Worm (Caenorhabditis elegans): Measurements from ENCODE around the gene irld-64.

Gene irld-64

ce11 chrII:2948614-2949013 lies 18.2 kb upstream of the irld-64 start:
- TF ChIP-seq ceh-36 (tag; optimal IDR thresholded peaks at IDR 0.05) (no peak), flt-1 (GFP tag; IDR thresholded peaks at IDR 0.05) (no peak), scrt-1 (GFP tag; IDR thresholded peaks at IDR 0.05) (no peak), F13C5.2 (tag; optimal IDR thresholded peaks at IDR 0.05) (no peak), B0310.2 (tag; optimal IDR thresholded peaks at IDR 0.05) (no peak), ama-1 (optimal IDR thresholded peaks at IDR 0.05) (no peak), aly-1 (tag; optimal IDR thresholded peaks at IDR 0.05) (no peak), hmbx-1 (tag; optimal IDR thresholded peaks at IDR 0.05) (no peak), ceh-13 (GFP tag; optimal IDR thresholded peaks at IDR 0.05) (no peak)

DNA sequence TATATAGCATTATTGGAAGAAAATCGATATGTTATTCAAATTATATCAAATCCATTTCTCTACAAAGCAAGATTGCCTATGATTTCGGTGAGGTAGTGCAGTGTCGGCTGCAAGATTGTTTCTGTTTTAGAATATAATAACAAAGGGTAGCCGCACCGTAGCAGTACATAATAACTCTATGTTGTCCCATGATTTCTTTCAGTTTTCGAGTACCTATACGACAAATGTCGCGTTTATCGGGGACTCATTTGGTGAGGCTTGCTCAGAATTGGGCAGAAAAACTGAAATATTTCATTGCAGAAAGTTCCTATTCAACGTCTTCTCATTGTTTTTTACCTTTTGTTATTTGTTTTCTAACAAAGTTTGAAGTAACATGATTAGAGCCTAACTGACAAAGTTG lies 16.0 kb upstream of the irld-64 start, which contains the start of gene srw-79:
TSS of gene srw-79 (plus strand) at position 301 of the 400 bp plus-strand sequence.
- no peak for TF ChIP-seq tbx-11 (GFP tag; IDR thresholded peaks at IDR 0.05)
- TF ChIP-seq ama-1 (optimal IDR thresholded peaks at IDR 0.05) = no peak
- TF ChIP-seq ceh-13 (GFP tag; optimal IDR thresholded peaks at IDR 0.05) = no peak
- TF ChIP-seq scrt-1 (GFP tag; IDR thresholded peaks at IDR 0.05) = no peak
- TF ChIP-seq flt-1 (GFP tag; IDR thresholded peaks at IDR 0.05) = no peak

- TF ChIP-seq hmbx-1 (tag; optimal IDR thresholded peaks at IDR 0.05) (no peak), hnd-1 (tag; optimal IDR thresholded peaks at IDR 0.05) (no peak), ama-1 (optimal IDR thresholded peaks at IDR 0.05) (no peak), tra-4 (tag; optimal IDR thresholded peaks at IDR 0.05) (no peak), B0310.2 (tag; optimal IDR thresholded peaks at IDR 0.05) (no peak), sea-1 (GFP tag; conservative IDR thresholded peaks at IDR 0.05) (no peak)
Observed at ce11 chrII:2943966-2944365, 13.6 kb upstream of the irld-64 start, which contains the start of the genes irld-50 and irld-49. TSS of gene irld-50 (minus strand) at chrII:2944066. TSS of gene irld-49 (plus strand) at chrII:2944176.

DNA sequence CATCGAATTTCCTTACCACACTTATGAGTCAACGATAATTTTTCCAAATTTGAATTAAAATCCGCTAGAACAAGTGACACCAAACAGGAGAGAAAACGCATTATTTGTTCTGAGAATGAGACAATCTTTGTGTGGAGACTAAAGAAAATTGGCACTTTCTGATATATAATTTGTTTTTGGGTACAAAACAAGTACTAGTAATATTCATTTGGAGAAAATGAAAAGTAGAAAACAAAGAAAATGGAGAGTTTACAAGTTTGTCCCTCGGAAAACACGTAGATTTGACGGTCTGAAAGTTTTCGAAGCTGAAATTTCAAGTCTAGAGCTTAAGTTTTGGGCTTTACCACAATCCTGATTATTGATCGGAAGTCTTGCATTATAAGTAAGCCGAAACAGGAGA lies 10.3 kb upstream of the irld-64 start, which contains the start of gene irld-66:
TSS of gene irld-66 (minus strand) at position 101 of the 400 bp plus-strand sequence.
- TF ChIP-seq scrt-1 (GFP tag; IDR thresholded peaks at IDR 0.05) (no peak), pes-1 (GFP tag; IDR thresholded peaks at IDR 0.05) (no peak), ama-1 (optimal IDR thresholded peaks at IDR 0.05) (no peak), B0310.2 (tag; optimal IDR thresholded peaks at IDR 0.05) (no peak), F13C5.2 (tag; optimal IDR thresholded peaks at IDR 0.05) (no peak), hmg-4 (GFP tag; optimal IDR thresholded peaks at IDR 0.05) (no peak), ceh-13 (GFP tag; optimal IDR thresholded peaks at IDR 0.05) (no peak), aly-1 (tag; optimal IDR thresholded peaks at IDR 0.05) (no peak), hnd-1 (tag; optimal IDR thresholded peaks at IDR 0.05) (no peak), flt-1 (GFP tag; IDR thresholded peaks at IDR 0.05) (no peak), tra-4 (tag; optimal IDR thresholded peaks at IDR 0.05) (no peak), tbx-37 (GFP tag; conservative IDR thresholded peaks at IDR 0.05) (no peak), ets-7 (tag; optimal IDR thresholded peaks at IDR 0.05) (no peak), sea-1 (GFP tag; conservative IDR thresholded peaks at IDR 0.05) (no peak)

ce11 chrII:2939681-2940080 lies 9.3 kb upstream of the irld-64 start:
- TF ChIP-seq pes-1 (GFP tag; IDR thresholded peaks at IDR 0.05) = no peak
- TF ChIP-seq ceh-36 (tag; optimal IDR thresholded peaks at IDR 0.05) = peak; percentile 52

DNA sequence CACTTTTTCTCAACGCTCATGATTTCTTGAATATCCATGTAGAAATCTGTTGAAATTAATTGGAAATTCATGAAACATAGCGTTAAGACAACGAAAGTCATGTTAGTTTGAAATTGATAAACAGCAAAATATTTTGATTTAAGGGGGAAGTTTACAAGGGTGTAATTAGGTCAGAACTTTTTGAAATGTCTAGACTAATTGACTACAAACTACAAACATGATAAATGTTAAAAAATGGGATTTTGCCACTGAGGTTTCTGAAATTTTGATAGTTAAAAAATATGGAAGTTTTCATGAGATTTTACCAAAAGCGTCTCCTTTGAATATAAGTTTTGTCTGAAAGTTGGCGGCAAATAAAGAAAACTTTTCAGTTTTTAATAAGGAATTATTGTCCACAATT lies 7.5 kb upstream of the irld-64 start, which contains the start of gene irld-65:
TSS of gene irld-65 (minus strand) at position 101 of the 400 bp plus-strand sequence.
- no peak for TF ChIP-seq ceh-36 (tag; optimal IDR thresholded peaks at IDR 0.05)
- no peak for TF ChIP-seq hmbx-1 (tag; optimal IDR thresholded peaks at IDR 0.05)
- TF ChIP-seq tbx-11 (GFP tag; IDR thresholded peaks at IDR 0.05) = no peak

DNA sequence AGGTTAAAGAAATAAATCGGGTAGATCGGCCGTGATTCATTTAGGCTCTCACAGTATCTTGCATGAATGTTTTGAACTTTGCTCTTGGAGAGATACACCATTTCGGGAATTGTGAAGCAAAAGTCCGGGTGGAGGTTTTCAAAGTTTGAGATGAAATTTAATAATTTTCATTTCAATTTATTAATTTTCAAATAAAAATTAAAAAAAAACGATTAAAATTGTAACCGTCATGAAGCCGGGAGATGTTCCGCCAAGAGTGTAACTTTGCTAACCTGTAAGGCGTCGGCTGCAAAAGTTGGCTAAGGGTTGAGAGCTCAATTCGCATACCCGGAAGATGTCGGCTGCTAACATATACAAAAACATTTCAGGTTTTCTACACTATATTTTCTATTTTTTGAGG lies 4.0 kb upstream of the irld-64 start, which contains the start of gene irld-67:
TSS of gene irld-67 (minus strand) at position 101 of the 400 bp plus-strand sequence.
- TF ChIP-seq ceh-36 (tag; optimal IDR thresholded peaks at IDR 0.05) = no peak
- TF ChIP-seq ets-7 (tag; optimal IDR thresholded peaks at IDR 0.05) = no peak
- no peak for TF ChIP-seq B0310.2 (tag; optimal IDR thresholded peaks at IDR 0.05)
- no peak for TF ChIP-seq ceh-13 (GFP tag; optimal IDR thresholded peaks at IDR 0.05)
- no peak for TF ChIP-seq hmbx-1 (tag; optimal IDR thresholded peaks at IDR 0.05)
- no peak for TF ChIP-seq aly-1 (tag; optimal IDR thresholded peaks at IDR 0.05)

DNA sequence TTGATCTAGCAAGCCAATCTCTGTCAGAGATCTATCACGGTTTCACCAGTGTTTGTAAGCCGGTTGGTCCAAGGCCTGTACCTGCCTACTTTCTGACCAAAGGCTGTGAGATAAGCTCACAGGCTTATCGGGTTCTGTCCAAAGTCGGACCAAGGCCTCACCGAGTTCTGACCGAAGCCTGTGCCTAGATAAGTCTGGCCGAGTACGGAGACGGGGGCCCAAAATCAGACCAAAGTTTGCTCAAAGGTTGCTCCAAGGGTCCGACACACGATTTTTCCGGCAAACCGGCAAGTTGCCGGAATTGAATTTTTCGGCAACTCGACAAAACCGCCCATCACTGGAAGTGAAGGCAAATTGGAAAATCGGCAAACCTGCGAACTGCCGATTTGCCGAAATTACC lies 1.2 kb upstream of the irld-64 start:
- no peak for TF ChIP-seq aly-1 (tag; optimal IDR thresholded peaks at IDR 0.05)
- no peak for TF ChIP-seq ceh-13 (GFP tag; optimal IDR thresholded peaks at IDR 0.05)
- no peak for TF ChIP-seq flt-1 (GFP tag; IDR thresholded peaks at IDR 0.05)
- TF ChIP-seq tra-4 (tag; optimal IDR thresholded peaks at IDR 0.05) = no peak
- TF ChIP-seq hmbx-1 (tag; optimal IDR thresholded peaks at IDR 0.05) = no peak
- TF ChIP-seq ets-7 (tag; optimal IDR thresholded peaks at IDR 0.05) = no peak
- no peak for TF ChIP-seq scrt-1 (GFP tag; IDR thresholded peaks at IDR 0.05)
- TF ChIP-seq B0310.2 (tag; optimal IDR thresholded peaks at IDR 0.05) = no peak
- no peak for TF ChIP-seq tbx-11 (GFP tag; IDR thresholded peaks at IDR 0.05)
- no peak for TF ChIP-seq F13C5.2 (tag; optimal IDR thresholded peaks at IDR 0.05)
- TF ChIP-seq ceh-36 (tag; optimal IDR thresholded peaks at IDR 0.05) = no peak
- TF ChIP-seq ama-1 (optimal IDR thresholded peaks at IDR 0.05) = no peak
- TF ChIP-seq sea-1 (GFP tag; conservative IDR thresholded peaks at IDR 0.05) = no peak
- no peak for TF ChIP-seq pes-1 (GFP tag; IDR thresholded peaks at IDR 0.05)
- no peak for TF ChIP-seq hmg-4 (GFP tag; optimal IDR thresholded peaks at IDR 0.05)

ce11 chrII:2929846-2930245 lies 553 bp downstream of the irld-64 start:
- no peak for TF ChIP-seq tbx-37 (GFP tag; conservative IDR thresholded peaks at IDR 0.05)
- no peak for TF ChIP-seq aly-1 (tag; optimal IDR thresholded peaks at IDR 0.05)
- TF ChIP-seq tbx-11 (GFP tag; IDR thresholded peaks at IDR 0.05) = no peak
- TF ChIP-seq ceh-13 (GFP tag; optimal IDR thresholded peaks at IDR 0.05) = no peak
- no peak for TF ChIP-seq sea-1 (GFP tag; conservative IDR thresholded peaks at IDR 0.05)
- no peak for TF ChIP-seq hmg-4 (GFP tag; optimal IDR thresholded peaks at IDR 0.05)
- no peak for TF ChIP-seq ceh-36 (tag; optimal IDR thresholded peaks at IDR 0.05)
- no peak for TF ChIP-seq ets-7 (tag; optimal IDR thresholded peaks at IDR 0.05)
- TF ChIP-seq flt-1 (GFP tag; IDR thresholded peaks at IDR 0.05) = no peak
- no peak for TF ChIP-seq B0310.2 (tag; optimal IDR thresholded peaks at IDR 0.05)
- TF ChIP-seq scrt-1 (GFP tag; IDR thresholded peaks at IDR 0.05) = no peak
- no peak for TF ChIP-seq ama-1 (optimal IDR thresholded peaks at IDR 0.05)
- TF ChIP-seq F13C5.2 (tag; optimal IDR thresholded peaks at IDR 0.05) = no peak
- TF ChIP-seq hnd-1 (tag; optimal IDR thresholded peaks at IDR 0.05) = no peak
- no peak; the same call in 1 of the 2 replicates for TF ChIP-seq pes-1 (GFP tag; IDR thresholded peaks at IDR 0.05)
- no peak for TF ChIP-seq tra-4 (tag; optimal IDR thresholded peaks at IDR 0.05)
- TF ChIP-seq hmbx-1 (tag; optimal IDR thresholded peaks at IDR 0.05) = no peak
